Worm (Caenorhabditis elegans) whole organism, L1 larva: ENCODE measurements around the gene C24H12.6.

Experiments used
- C04F5.9 ChIP-seq: sonication (generic microtip); optimal IDR thresholded peaks from 2 replicates; lab custom pipeline; 2016; ENCODE audit warnings: missing genetic modification characterization, missing compliant biosample characterization
- C16A3.4 ChIP-seq: fragments of 150-350 bp; optimal IDR thresholded peaks from 2 replicates; lab custom pipeline; 2014; ENCODE audit warnings: missing biosample characterization, missing genetic modification characterization
- C34B4.2 ChIP-seq: sonication (generic microtip); optimal IDR thresholded peaks from 2 replicates; lab custom pipeline; 2017; ENCODE audit warnings: mild to moderate bottlenecking, missing genetic modification characterization, missing compliant biosample characterization
- F16B12.6 ChIP-seq: fragments of 150-350 bp; optimal IDR thresholded peaks from 2 replicates; lab custom pipeline; 2014; ENCODE audit warnings: missing biosample characterization, missing genetic modification characterization
- Y116A8C.19 ChIP-seq: sonication (generic microtip); optimal IDR thresholded peaks from 2 replicates; lab custom pipeline; 2016; ENCODE audit warnings: missing compliant biosample characterization, missing genetic modification characterization, borderline replicate concordance
- aha-1 ChIP-seq: fragments of 150-350 bp; optimal IDR thresholded peaks from 2 replicates; lab custom pipeline; 2014; ENCODE audit warnings: missing biosample characterization, missing genetic modification characterization
- alr-1 ChIP-seq: fragments of 200-800 bp; sonication (Bioruptor generic); optimal IDR thresholded peaks from 2 replicates; lab custom pipeline; 2018; ENCODE audit warnings: borderline replicate concordance, mild to moderate bottlenecking, missing genetic modification characterization, missing compliant biosample characterization
- aly-2 ChIP-seq: fragments of 150-350 bp; optimal IDR thresholded peaks from 2 replicates; lab custom pipeline; 2014; ENCODE audit warnings: missing biosample characterization, missing genetic modification characterization
- ama-1 ChIP-seq: fragments of 150-350 bp; optimal IDR thresholded peaks from 2 replicates; lab custom pipeline; 2014
- blmp-1 ChIP-seq: fragments of 150-350 bp; optimal IDR thresholded peaks from 2 replicates; lab custom pipeline; 2014; ENCODE audit warnings: missing biosample characterization, missing genetic modification characterization
- ceh-63 ChIP-seq: fragments of 200-800 bp; sonication (Bioruptor generic); optimal IDR thresholded peaks from 2 replicates; lab custom pipeline; 2018; ENCODE audit warnings: mild to moderate bottlenecking, missing genetic modification characterization, missing compliant biosample characterization
- ceh-82 ChIP-seq, 3 experiments: fragments of 150-350 bp in 1 of 3; sonication (generic microtip) in 2 of 3; optimal IDR thresholded peaks; 2 replicates each; lab custom pipeline; 2014 to 2017; ENCODE audit warnings: missing biosample characterization in 3 of 3, missing genetic modification characterization in 3 of 3
- ceh-88 ChIP-seq: fragments of 200-800 bp; sonication (Bioruptor generic); IDR thresholded peaks from 2 replicates; pipeline ENCODE4 v1.3.6; 2022; ENCODE audit warnings: missing genetic modification characterization, missing compliant biosample characterization
- ces-1 ChIP-seq: fragments of 150-350 bp; optimal IDR thresholded peaks from 2 replicates; lab custom pipeline; 2014; ENCODE audit warnings: missing biosample characterization, missing genetic modification reagents, missing genetic modification characterization
- dpl-1 ChIP-seq, 3 experiments: fragments of 150-350 bp in 2 of 3; sonication (generic microtip) in 1 of 3; optimal IDR thresholded peaks; 2 replicates each; lab custom pipeline; 2014 to 2017; ENCODE audit warnings: missing biosample characterization in 3 of 3, missing genetic modification characterization in 3 of 3, missing genetic modification reagents in 3 of 3
- dsc-1 ChIP-seq: sonication (generic microtip); optimal IDR thresholded peaks from 2 replicates; lab custom pipeline; 2016; ENCODE audit warnings: mild to moderate bottlenecking, missing genetic modification characterization, missing compliant biosample characterization
- efl-1 ChIP-seq, 4 experiments: fragments of 150-350 bp; optimal IDR thresholded peaks in 3 of 4; peaks in 1 of 4; 1 replicate in 1 of 4; 2 replicates in 3 of 4; lab custom pipeline; 2014; ENCODE audit warnings: missing biosample characterization in 2 of 4, missing genetic modification characterization in 2 of 4, missing genetic modification reagents in 2 of 4
- egl-13 ChIP-seq: sonication (generic microtip); optimal IDR thresholded peaks from 2 replicates; lab custom pipeline; 2016; ENCODE audit warnings: missing genotype, missing genetic modification reagents, missing genetic modification characterization, missing compliant biosample characterization
- fkh-10 ChIP-seq: sonication (generic microtip); optimal IDR thresholded peaks from 2 replicates; lab custom pipeline; 2017; ENCODE audit warnings: missing biosample characterization, missing genetic modification reagents, missing genetic modification characterization
- fos-1 ChIP-seq: fragments of 150-350 bp; optimal IDR thresholded peaks from 2 replicates; lab custom pipeline; 2014; ENCODE audit warnings: missing biosample characterization, missing genetic modification characterization
- grh-1 ChIP-seq: fragments of 200-800 bp; sonication (Bioruptor generic); IDR thresholded peaks from 2 replicates; pipeline ENCODE4 v1.3.6; 2022; ENCODE audit warnings: missing genetic modification reagents, missing genetic modification characterization, missing compliant biosample characterization
- hlh-17 ChIP-seq: fragments of 200-800 bp; sonication (Bioruptor generic); optimal IDR thresholded peaks from 2 replicates; lab custom pipeline; 2018; ENCODE audit warnings: missing genetic modification characterization, mild to moderate bottlenecking, missing compliant biosample characterization, moderate library complexity, borderline replicate concordance
- hpl-2 ChIP-seq: fragments of 150-350 bp; optimal IDR thresholded peaks from 2 replicates; lab custom pipeline; 2014; ENCODE audit warnings: missing biosample characterization, missing genetic modification reagents, missing genetic modification characterization
- isw-1 ChIP-seq: fragments of 200-800 bp; sonication (Bioruptor generic); IDR thresholded peaks from 2 replicates; pipeline ENCODE4 v1.3.6; 2022; ENCODE audit warnings: missing genetic modification characterization, missing compliant biosample characterization
- lin-14 ChIP-seq: fragments of 200-800 bp; sonication (Bioruptor generic); optimal IDR thresholded peaks from 2 replicates; lab custom pipeline; 2018; ENCODE audit warnings: mild to moderate bottlenecking, missing genetic modification characterization, moderate library complexity, missing compliant biosample characterization
- lin-15B ChIP-seq: fragments of 150-350 bp; sonication (generic microtip); optimal IDR thresholded peaks from 3 replicates; lab custom pipeline; 2014; ENCODE audit warnings: missing biosample characterization, missing genetic modification characterization
- lin-39 ChIP-seq: fragments of 150-350 bp; optimal IDR thresholded peaks from 2 replicates; lab custom pipeline; 2014; ENCODE audit warnings: missing biosample characterization, missing genetic modification reagents, missing genetic modification characterization
- mdl-1 ChIP-seq, 2 experiments: fragments of 150-350 bp; optimal IDR thresholded peaks; 2 replicates each; lab custom pipeline; 2014 to 2017; ENCODE audit warnings: missing biosample characterization in 2 of 2, missing genetic modification characterization in 2 of 2, inconsistent platforms in 1 of 2
- mep-1 ChIP-seq: fragments of 150-350 bp; optimal IDR thresholded peaks from 2 replicates; lab custom pipeline; 2014; ENCODE audit warnings: missing biosample characterization, missing genetic modification characterization
- nhr-12 ChIP-seq: sonication (generic microtip); optimal IDR thresholded peaks from 2 replicates; lab custom pipeline; 2017; ENCODE audit warnings: missing biosample characterization, missing genetic modification characterization
- nhr-19 ChIP-seq: fragments of 200-800 bp; sonication (Bioruptor generic); conservative IDR thresholded peaks from 2 replicates; pipeline ENCODE4 v1.3.6; 2022; ENCODE audit warnings: missing genetic modification characterization, missing compliant biosample characterization
- nhr-20 ChIP-seq: sonication (generic microtip); optimal IDR thresholded peaks from 2 replicates; lab custom pipeline; 2016; ENCODE audit warnings: mild to moderate bottlenecking, missing genetic modification characterization, missing compliant biosample characterization
- nhr-28 ChIP-seq: fragments of 150-350 bp; optimal IDR thresholded peaks from 2 replicates; lab custom pipeline; 2014; ENCODE audit warnings: missing biosample characterization, missing genetic modification characterization
- nhr-47 ChIP-seq: sonication (generic microtip); optimal IDR thresholded peaks from 2 replicates; lab custom pipeline; 2016; ENCODE audit warnings: mild to moderate bottlenecking, missing genetic modification characterization, moderate library complexity, missing compliant biosample characterization
- nhr-71 ChIP-seq: sonication (generic microtip); optimal IDR thresholded peaks from 2 replicates; lab custom pipeline; 2016; ENCODE audit warnings: mild to moderate bottlenecking, missing genetic modification characterization, moderate library complexity, missing compliant biosample characterization
- nhr-76 ChIP-seq: sonication (generic microtip); optimal IDR thresholded peaks from 2 replicates; lab custom pipeline; 2017; ENCODE audit warnings: missing biosample characterization, missing genetic modification characterization
- nhr-84 ChIP-seq: sonication (generic microtip); optimal IDR thresholded peaks from 2 replicates; lab custom pipeline; 2017; ENCODE audit warnings: missing biosample characterization, missing genetic modification characterization
- nhr-90 ChIP-seq: sonication (generic microtip); optimal IDR thresholded peaks from 2 replicates; lab custom pipeline; 2016; ENCODE audit warnings: mild to moderate bottlenecking, missing genetic modification characterization, missing compliant biosample characterization; ENCODE audit not compliant: poor library complexity
- pag-3 ChIP-seq: sonication (generic microtip); optimal IDR thresholded peaks from 2 replicates; lab custom pipeline; 2017; ENCODE audit warnings: missing genetic modification characterization, mild to moderate bottlenecking, missing compliant biosample characterization, antibody characterized with exemption, borderline replicate concordance; ENCODE audit not compliant: insufficient read depth
- snpc-4 ChIP-seq: fragments of 150-350 bp; optimal IDR thresholded peaks from 2 replicates; lab custom pipeline; 2014; ENCODE audit warnings: missing biosample characterization, missing genetic modification characterization
- snu-23 ChIP-seq: sonication (generic microtip); optimal IDR thresholded peaks from 2 replicates; lab custom pipeline; 2016; ENCODE audit warnings: missing genetic modification characterization, missing compliant biosample characterization
- tbx-2 ChIP-seq: sonication (generic microtip); optimal IDR thresholded peaks from 2 replicates; lab custom pipeline; 2016; ENCODE audit warnings: missing genetic modification characterization, missing compliant biosample characterization
- tlp-1 ChIP-seq: fragments of 150-350 bp; optimal IDR thresholded peaks from 2 replicates; lab custom pipeline; 2014; ENCODE audit warnings: missing biosample characterization, missing genetic modification characterization
- unc-62 ChIP-seq: fragments of 150-350 bp; optimal IDR thresholded peaks from 2 replicates; lab custom pipeline; 2014; ENCODE audit warnings: missing biosample characterization, missing genetic modification reagents, missing genetic modification characterization
- unc-86 ChIP-seq: sonication (generic microtip); optimal IDR thresholded peaks from 2 replicates; lab custom pipeline; 2016; ENCODE audit warnings: missing genetic modification characterization, missing compliant biosample characterization
- xbp-1 ChIP-seq: sonication (generic microtip); optimal IDR thresholded peaks from 2 replicates; lab custom pipeline; 2016; ENCODE audit warnings: missing genetic modification characterization, missing compliant biosample characterization
- zag-1 ChIP-seq: fragments of 150-350 bp; optimal IDR thresholded peaks from 2 replicates; lab custom pipeline; 2014; ENCODE audit warnings: missing biosample characterization, missing genetic modification characterization
- ztf-4 ChIP-seq: fragments of 150-350 bp; optimal IDR thresholded peaks from 2 replicates; lab custom pipeline; 2014; ENCODE audit warnings: missing biosample characterization, missing genetic modification characterization

Gene C24H12.6

DNA sequence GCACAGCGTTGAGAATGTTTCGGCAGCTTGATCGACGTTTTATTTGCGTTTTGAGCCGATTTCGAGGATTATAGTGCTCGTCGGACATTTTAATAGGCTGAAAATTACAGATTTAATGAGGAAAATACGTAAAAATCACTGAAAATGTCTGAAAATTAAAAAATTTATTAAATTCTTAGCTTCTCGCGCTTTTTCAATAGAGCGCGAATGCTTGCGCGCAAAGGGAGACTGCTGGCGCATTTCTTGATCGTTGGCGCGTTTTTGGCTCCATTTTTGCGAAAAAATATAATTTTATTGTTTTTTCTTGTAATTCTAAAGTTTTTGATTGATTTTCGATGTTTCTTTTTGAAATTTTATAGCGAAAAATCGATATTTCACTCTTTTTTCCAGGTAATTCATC lies 7.8 kb downstream of the C24H12.6 start, which contains the start of the genes dnsn-1 and C24H12.4 (continued):
- TF ChIP-seq nhr-84 (tag; lab: Kevin White, UChicago) (no peak), ceh-88 (GFP tag; lab: Robert Waterston, UW) (peak; percentile 88), snpc-4 (tag; lab: Kevin White, UChicago) (peak; percentile 86), aly-2 (tag; lab: Kevin White, UChicago) (peak; percentile 83), nhr-28 (tag; lab: Kevin White, UChicago) (no peak), C34B4.2 (tag; lab: Kevin White, UChicago) (no peak), zag-1 (tag; lab: Kevin White, UChicago) (peak; percentile 1), lin-39 (peak; percentile 96), lin-14 (GFP tag; lab: Kevin White, UChicago) (peak; percentile 94), C04F5.9 (tag; lab: Kevin White, UChicago) (peak; percentile 87), C16A3.4 (tag; lab: Kevin White, UChicago) (peak; percentile 96), tlp-1 (tag; lab: Kevin White, UChicago) (no peak), unc-62 (no peak), fos-1 (tag; lab: Kevin White, UChicago) (peak; percentile 84), pag-3 (peak; percentile 31), unc-86 (peak; percentile 95), dpl-1 (GFP tag; optimal IDR thresholded peaks at IDR 0.05; lab: Kevin White, UChicago) (peak; percentile 96 to 97 (median 96)), fkh-10 (GFP tag; lab: Kevin White, UChicago) (peak; percentile 92), aha-1 (tag; lab: Kevin White, UChicago) (peak; percentile 75), nhr-90 (peak; percentile 97), alr-1 (tag; lab: Kevin White, UChicago) (no peak), tbx-2 (peak; percentile 98), dsc-1 (tag; lab: Kevin White, UChicago) (peak; percentile 97), blmp-1 (tag; lab: Kevin White, UChicago) (peak; percentile 83), efl-1 (optimal IDR thresholded peaks at IDR 0.05; lab: Kevin White, UChicago) (peak; percentile 97), efl-1 (GFP tag; optimal IDR thresholded peaks at IDR 0.05 in 1 of 2; lab: Kevin White, UChicago) (peak; percentile 95 to 100), hpl-2 (GFP tag; lab: Kevin White, UChicago) (peak; percentile 54), xbp-1 (peak; percentile 95), nhr-20 (tag; lab: Kevin White, UChicago) (peak; percentile 96), ama-1 (lab: Kevin White, UChicago) (peak; percentile 65), mep-1 (tag; lab: Kevin White, UChicago) (peak; percentile 99), ceh-82 (tag; optimal IDR thresholded peaks at IDR 0.05; lab: Kevin White, UChicago) (peak; percentile 96 to 98 (median 97)), snu-23 (peak; percentile 98), egl-13 (tag; lab: Kevin White, UChicago) (peak; percentile 94), ztf-4 (tag; lab: Kevin White, UChicago) (peak; percentile 85), isw-1 (GFP tag; lab: Robert Waterston, UW) (peak; percentile 96), ces-1 (GFP tag; lab: Kevin White, UChicago) (no peak), nhr-71 (tag; lab: Kevin White, UChicago) (peak; percentile 97), nhr-47 (peak; percentile 98), lin-15B (tag; lab: Kevin White, UChicago) (peak; percentile 97), grh-1 (GFP tag; lab: Robert Waterston, UW) (peak; percentile 91), Y116A8C.19 (tag; lab: Kevin White, UChicago) (no peak), nhr-12 (tag; lab: Kevin White, UChicago) (no peak), nhr-76 (tag; lab: Kevin White, UChicago) (no peak), ceh-63 (GFP tag; lab: Kevin White, UChicago) (no peak), F16B12.6 (peak; percentile 74), hlh-17 (GFP tag; lab: Kevin White, UChicago) (no peak), nhr-19 (GFP tag; lab: Robert Waterston, UW) (peak; percentile 95), mdl-1 (tag; optimal IDR thresholded peaks at IDR 0.05; lab: Kevin White, UChicago) (peak in 1 of 2 experiments; percentile 88)
- TF ChIP-seq, all 84 proteins: peak for 68
